Fruit fly (Drosophila melanogaster) whole organism, wandering third instar larva: ENCODE measurements around the gene TH1.

ENCODE experiments used
- CG32264 ChIP-seq: fragments of 200-800 bp; sonication (Bioruptor generic); optimal IDR thresholded peaks from 2 replicates; lab custom pipeline; 2016; ENCODE audit warnings: missing biosample characterization, missing genetic modification characterization
- Dif ChIP-seq: fragments of 200-275, 200-300 bp; sonication (Bioruptor generic); optimal IDR thresholded peaks from 2 replicates; lab custom pipeline; 2018; ENCODE audit warnings: missing biosample characterization, missing genetic modification characterization; ENCODE audit not compliant: partially characterized antibody
- pan ChIP-seq: fragments of >200 bp; optimal IDR thresholded peaks from 2 replicates; lab custom pipeline; 2017

DNA sequence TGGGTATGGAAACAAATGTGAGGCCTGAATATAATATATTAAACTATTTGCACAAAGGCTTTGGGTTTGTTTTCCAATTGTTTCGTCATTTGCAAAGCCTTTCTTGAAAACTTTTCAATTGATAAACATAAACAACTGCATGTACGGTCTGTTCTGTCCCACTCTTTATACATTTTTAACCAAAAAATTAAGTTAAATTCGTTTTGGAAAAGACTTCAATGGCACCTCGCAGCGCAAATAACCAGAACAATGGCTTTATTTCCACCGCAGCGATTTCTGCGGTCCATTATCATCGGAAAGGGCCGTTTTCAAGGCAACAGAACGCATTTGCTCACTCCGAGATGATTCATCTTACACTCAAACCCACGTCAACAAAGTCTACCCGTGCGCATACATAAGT, 29.6 kb upstream of the TH1 start:
- TF ChIP-seq Dif (GFP tag; lab: Kevin White, UChicago), result no peak
- TF ChIP-seq pan, result no peak
- TF ChIP-seq CG32264 (GFP tag; lab: Kevin White, UChicago), result no peak
